Fruit fly (Drosophila melanogaster): ENCODE results near the gene dbf.

- TF ChIP-seq CG6276 (GFP tag; optimal IDR thresholded peaks at IDR 0.05): no peak
- TF ChIP-seq spab (GFP tag; optimal IDR thresholded peaks at IDR 0.05): no peak
- no peak for TF ChIP-seq CG1621 (tag; optimal IDR thresholded peaks at IDR 0.05)
- no peak for TF ChIP-seq Hr38 (GFP tag; optimal IDR thresholded peaks at IDR 0.05)
- TF ChIP-seq CG10631 (GFP tag; optimal IDR thresholded peaks at IDR 0.05): no peak
- no peak for TF ChIP-seq CG6854 (GFP tag; optimal IDR thresholded peaks at IDR 0.05)
- TF ChIP-seq Eip78C (GFP tag): no peak
- no peak for TF ChIP-seq CG6163 (GFP tag; IDR thresholded peaks at IDR 0.05)
- TF ChIP-seq Blimp-1 (GFP tag; optimal IDR thresholded peaks at IDR 0.05): no peak
- no peak for TF ChIP-seq svp (GFP tag)
- no peak for TF ChIP-seq Sox14 (GFP tag; optimal IDR thresholded peaks at IDR 0.05)
These were observed 25.5 kb upstream of the dbf start for dm6 chr2L:10625935-10626334.
